Worm (Caenorhabditis elegans): Measurements from ENCODE around the gene twf-2.

DNA sequence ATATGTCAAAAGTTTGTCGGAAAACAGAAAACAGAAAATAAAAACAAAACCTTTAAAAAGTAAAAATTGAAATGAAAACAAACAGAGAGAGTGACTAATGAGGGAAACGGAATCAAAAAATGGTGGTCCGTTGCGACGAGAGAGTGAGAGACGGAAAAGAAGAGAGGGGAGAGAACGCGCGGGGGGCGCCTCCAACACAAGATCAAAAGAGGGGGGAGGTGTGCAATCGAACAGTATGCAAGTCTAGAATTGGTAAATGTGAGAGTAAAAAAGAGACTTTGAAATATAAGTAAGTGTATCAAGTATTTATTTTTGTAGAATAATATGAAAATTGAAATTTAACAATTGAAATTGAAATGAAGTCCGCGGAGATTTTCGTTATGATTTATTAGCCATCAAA lies 27.6 kb upstream of the twf-2 start:
- TF ChIP-seq W03F9.2 (tag; optimal IDR thresholded peaks at IDR 0.05) (no peak), him-1 (tag; optimal IDR thresholded peaks at IDR 0.05) (no peak)
